Worm (Caenorhabditis elegans): ENCODE measurements around the gene F22B5.6.
A peak's percentile ranks its signal among the peaks of the same experiment; 100 is the strongest.

The F22B5.6 gene

ce11 chrII:8494228-8494717 is 38.3 kb upstream of the F22B5.6 start, which contains the start of gene M05D6.9:
Gene M05D6.9 (plus strand): TSS chrII:8494278.
- TF ChIP-seq ceh-45 (GFP tag; IDR thresholded peaks at IDR 0.05) (no peak), unc-42 (tag; optimal IDR thresholded peaks at IDR 0.05) (no peak), pat-9 (tag; optimal IDR thresholded peaks at IDR 0.05) (no peak), fkh-6 (tag; optimal IDR thresholded peaks at IDR 0.05) (no peak), ceh-34 (tag; optimal IDR thresholded peaks at IDR 0.05) (no peak), ceh-48 (tag; optimal IDR thresholded peaks at IDR 0.05) (no peak), tbx-7 (tag; optimal IDR thresholded peaks at IDR 0.05) (no peak), C08G9.2 (tag; optimal IDR thresholded peaks at IDR 0.05) (no peak), ceh-22 (tag; optimal IDR thresholded peaks at IDR 0.05) (no peak), K09A11.1 (tag; optimal IDR thresholded peaks at IDR 0.05; ENCODE audit: insufficient read depth) (no peak), ceh-19 (GFP tag; optimal IDR thresholded peaks at IDR 0.05) (no peak), hlh-15 (tag; optimal IDR thresholded peaks at IDR 0.05) (no peak), unc-55 (GFP tag; optimal IDR thresholded peaks at IDR 0.05) (no peak), T23F11.4 (GFP tag; optimal IDR thresholded peaks at IDR 0.05) (no peak), zip-5 (tag; optimal IDR thresholded peaks at IDR 0.05) (no peak), syd-9 (tag; optimal IDR thresholded peaks at IDR 0.05) (no peak), ref-2 (tag; optimal IDR thresholded peaks at IDR 0.05) (no peak), ahr-1 (tag; optimal IDR thresholded peaks at IDR 0.05) (no peak)

ce11 chrII:8488123-8488522 is 32.1 kb upstream of the F22B5.6 start:
- no peak for TF ChIP-seq ceh-22 (tag; optimal IDR thresholded peaks at IDR 0.05)
- TF ChIP-seq K09A11.1 (tag; optimal IDR thresholded peaks at IDR 0.05; ENCODE audit: insufficient read depth): no peak
- no peak for TF ChIP-seq ceh-19 (GFP tag; optimal IDR thresholded peaks at IDR 0.05)
- TF ChIP-seq unc-55 (GFP tag; optimal IDR thresholded peaks at IDR 0.05): no peak
- TF ChIP-seq ceh-6 (GFP tag; optimal IDR thresholded peaks at IDR 0.05): no peak
- no peak for TF ChIP-seq ceh-14 (tag; optimal IDR thresholded peaks at IDR 0.05)
- no peak for TF ChIP-seq ceh-30 (tag; optimal IDR thresholded peaks at IDR 0.05)
- no peak for TF ChIP-seq ceh-2 (tag; optimal IDR thresholded peaks at IDR 0.05)
- no peak for TF ChIP-seq F13H6.1 (tag; optimal IDR thresholded peaks at IDR 0.05)
- no peak for TF ChIP-seq ceh-48 (tag; optimal IDR thresholded peaks at IDR 0.05)

ce11 chrII:8485603-8486002 is 29.6 kb upstream of the F22B5.6 start, which contains the start of gene gbh-2:
Gene gbh-2 (plus strand): TSS chrII:8485879.
- TF ChIP-seq unc-86 (tag; optimal IDR thresholded peaks at IDR 0.05) (no peak), elt-2 (tag; optimal IDR thresholded peaks at IDR 0.05) (peak; percentile 36)

ce11 chrII:8484546-8484945 is 28.6 kb upstream of the F22B5.6 start:
- TF ChIP-seq elt-2 (tag; optimal IDR thresholded peaks at IDR 0.05): peak; percentile 40
- peak; percentile 38 for TF ChIP-seq dve-1 (tag; optimal IDR thresholded peaks at IDR 0.05)
- no peak for TF ChIP-seq K02D7.2 (tag; optimal IDR thresholded peaks at IDR 0.05)

ce11 chrII:8483793-8484186 is 27.8 kb upstream of the F22B5.6 start, which contains the start of gene taap-1:
Gene taap-1 (minus strand): TSS chrII:8483871.
- TF ChIP-seq pag-3 (tag; optimal IDR thresholded peaks at IDR 0.05; ENCODE audit: borderline replicate concordance) (no peak), unc-55 (GFP tag; optimal IDR thresholded peaks at IDR 0.05) (peak; percentile 11)

- TF ChIP-seq mec-3 (tag; optimal IDR thresholded peaks at IDR 0.05; ENCODE audit: borderline replicate concordance) (no peak), elt-4 (tag; optimal IDR thresholded peaks at IDR 0.05) (no peak), nfya-1 (tag; optimal IDR thresholded peaks at IDR 0.05) (peak; percentile 0), ceh-18 (tag; optimal IDR thresholded peaks at IDR 0.05) (no peak), pat-9 (tag; optimal IDR thresholded peaks at IDR 0.05) (no peak), tbx-2 (tag; optimal IDR thresholded peaks at IDR 0.05) (no peak), dve-1 (tag; optimal IDR thresholded peaks at IDR 0.05) (peak; percentile 4), hlh-8 (tag; optimal IDR thresholded peaks at IDR 0.05) (no peak), F13H6.1 (tag; optimal IDR thresholded peaks at IDR 0.05) (no peak), K09A11.1 (tag; optimal IDR thresholded peaks at IDR 0.05; ENCODE audit: insufficient read depth) (no peak), unc-42 (tag; optimal IDR thresholded peaks at IDR 0.05) (peak; percentile 31), syd-9 (tag; optimal IDR thresholded peaks at IDR 0.05) (no peak), tbx-7 (tag; optimal IDR thresholded peaks at IDR 0.05) (no peak), fkh-10 (GFP tag; optimal IDR thresholded peaks at IDR 0.05) (no peak), ceh-48 (tag; optimal IDR thresholded peaks at IDR 0.05) (no peak), C38D4.7 (GFP tag; optimal IDR thresholded peaks at IDR 0.05) (no peak), ceh-24 (tag; optimal IDR thresholded peaks at IDR 0.05) (no peak), npax-4 (tag; optimal IDR thresholded peaks at IDR 0.05) (no peak), nhr-232 (tag; optimal IDR thresholded peaks at IDR 0.05) (no peak), dmd-4 (tag; optimal IDR thresholded peaks at IDR 0.05; ENCODE audit: borderline replicate concordance) (no peak)
Measured at ce11 chrII:8483124-8483792, 27.3 kb upstream of the F22B5.6 start.
